Worm (Caenorhabditis elegans): ENCODE data around the gene Y55F3C.10.

The Y55F3C.10 gene

ce11 chrIV:670455-670854 lies 48.8 kb downstream of the Y55F3C.10 start, which contains the start of gene K11H12.11:
TSS of gene K11H12.11 (minus strand) at chrIV:670555.
- no peak for TF ChIP-seq him-1 (tag; optimal IDR thresholded peaks at IDR 0.05)
- TF ChIP-seq W03F9.2 (tag; optimal IDR thresholded peaks at IDR 0.05): no peak
- no peak for TF ChIP-seq dao-5 (tag; optimal IDR thresholded peaks at IDR 0.05)
